Fruit fly (Drosophila melanogaster) whole organism, prepupa: ENCODE data around the gene Tpc1.

Experiments used
- CG10669 ChIP-seq: fragments of 200-800 bp; sonication (Bioruptor generic); optimal IDR thresholded peaks from 3 replicates; lab custom pipeline; 2018; ENCODE audit warnings: missing biosample characterization, mild to moderate bottlenecking, missing genetic modification characterization, moderate library complexity
- CG11294 ChIP-seq: fragments of 200-800 bp; sonication (Bioruptor generic); IDR thresholded peaks from 2 replicates; pipeline ENCODE4 v1.3.6; 2022; ENCODE audit warnings: missing biosample characterization, missing genetic modification characterization
- CG11762 ChIP-seq: fragments of 200-800 bp; sonication (Bioruptor generic); optimal IDR thresholded peaks from 3 replicates; lab custom pipeline; 2016; ENCODE audit warnings: missing biosample characterization, missing genetic modification characterization; ENCODE audit not compliant: insufficient read depth
- CG15336 ChIP-seq: fragments of 200-800 bp; sonication (Bioruptor generic); IDR thresholded peaks from 2 replicates; pipeline ENCODE4 v1.3.6; 2022; ENCODE audit warnings: missing biosample characterization, missing genetic modification characterization
- CG3032 ChIP-seq: fragments of 200-800 bp; optimal IDR thresholded peaks from 2 replicates; lab custom pipeline; 2019; ENCODE audit warnings: missing biosample characterization, mild to moderate bottlenecking, missing genetic modification characterization, moderate library complexity
- CG31627 ChIP-seq: fragments of 200-800 bp; sonication (Bioruptor generic); optimal IDR thresholded peaks from 3 replicates; lab custom pipeline; 2016; ENCODE audit warnings: missing biosample characterization, missing genetic modification characterization
- CG32006 ChIP-seq: fragments of 200-800 bp; sonication (Bioruptor generic); optimal IDR thresholded peaks from 3 replicates; lab custom pipeline; 2017; ENCODE audit warnings: missing biosample characterization, mild to moderate bottlenecking, missing genetic modification characterization
- CG34406 ChIP-seq: fragments of 200-800 bp; sonication (Bioruptor generic); optimal IDR thresholded peaks from 3 replicates; lab custom pipeline; 2016; ENCODE audit warnings: missing biosample characterization, missing genetic modification characterization
- CG3919 ChIP-seq: fragments of 200-800 bp; sonication (Bioruptor generic); optimal IDR thresholded peaks from 3 replicates; lab custom pipeline; 2016; ENCODE audit warnings: missing biosample characterization, missing genetic modification characterization
- CG4318 ChIP-seq: fragments of 200-800 bp; sonication (Bioruptor generic); optimal IDR thresholded peaks from 3 replicates; lab custom pipeline; 2017; ENCODE audit warnings: missing biosample characterization, mild to moderate bottlenecking, missing genetic modification characterization
- CG6163 ChIP-seq: fragments of 200-800 bp; sonication (Bioruptor generic); IDR thresholded peaks from 3 replicates; pipeline ENCODE4 v1.3.6; 2022; ENCODE audit warnings: missing biosample characterization, missing genetic modification characterization
- CG6276 ChIP-seq: fragments of 200-800 bp; sonication (Bioruptor generic); optimal IDR thresholded peaks from 2 replicates; lab custom pipeline; 2017; ENCODE audit warnings: missing biosample characterization, mild to moderate bottlenecking, missing genetic modification characterization
- CG6792 ChIP-seq: fragments of 200-800 bp; sonication (Bioruptor generic); optimal IDR thresholded peaks from 3 replicates; lab custom pipeline; 2016; ENCODE audit warnings: missing biosample characterization, missing genetic modification characterization
- CG6808 ChIP-seq: fragments of 200-800 bp; sonication (Bioruptor generic); optimal IDR thresholded peaks from 3 replicates; lab custom pipeline; 2017; ENCODE audit warnings: missing biosample characterization, missing genetic modification characterization, mild to moderate bottlenecking, moderate library complexity, missing genetic modification reagents
- CG6854 ChIP-seq: fragments of 200-800 bp; sonication (Bioruptor generic); optimal IDR thresholded peaks from 2 replicates; lab custom pipeline; 2017; ENCODE audit warnings: missing biosample characterization, mild to moderate bottlenecking, missing genetic modification characterization
- CG7368 ChIP-seq: fragments of 200-800 bp; sonication (Bioruptor generic); optimal IDR thresholded peaks from 3 replicates; lab custom pipeline; 2016; ENCODE audit warnings: missing biosample characterization, missing genetic modification characterization
- CG8319 ChIP-seq: fragments of 200-800 bp; sonication (Bioruptor generic); optimal IDR thresholded peaks from 3 replicates; lab custom pipeline; 2016; ENCODE audit warnings: missing biosample characterization, missing genetic modification characterization
- CG8632 ChIP-seq: fragments of 200-800 bp; sonication (Bioruptor generic); optimal IDR thresholded peaks from 3 replicates; lab custom pipeline; 2016; ENCODE audit warnings: missing biosample characterization, missing genetic modification characterization
- CG9139 ChIP-seq: fragments of 200-800 bp; sonication (Bioruptor generic); optimal IDR thresholded peaks from 3 replicates; lab custom pipeline; 2017; ENCODE audit warnings: missing biosample characterization, mild to moderate bottlenecking, missing genetic modification characterization
- Eip75B ChIP-seq: fragments of 200-800 bp; sonication (Bioruptor generic); optimal IDR thresholded peaks from 3 replicates; lab custom pipeline; 2016; ENCODE audit warnings: missing biosample characterization, missing genetic modification characterization
- Ets21C ChIP-seq: fragments of 200-800 bp; sonication (Bioruptor generic); optimal IDR thresholded peaks from 3 replicates; lab custom pipeline; 2016; ENCODE audit warnings: missing biosample characterization, missing genetic modification characterization
- Ets96B ChIP-seq: fragments of 200-800 bp; optimal IDR thresholded peaks from 2 replicates; lab custom pipeline; 2019; ENCODE audit warnings: missing biosample characterization, mild to moderate bottlenecking, missing genetic modification characterization, moderate library complexity
- Hr38 ChIP-seq: sonication (Bioruptor generic); optimal IDR thresholded peaks from 2 replicates; lab custom pipeline; 2016; ENCODE audit warnings: missing biosample characterization, missing genetic modification characterization
- Hr39 ChIP-seq: fragments of 200-800 bp; sonication (Bioruptor generic); optimal IDR thresholded peaks from 2 replicates; lab custom pipeline; 2016; ENCODE audit warnings: missing biosample characterization, missing genetic modification characterization
- Hr4 ChIP-seq: fragments of 200-800 bp; sonication (Bioruptor generic); optimal IDR thresholded peaks from 3 replicates; lab custom pipeline; 2016; ENCODE audit warnings: missing biosample characterization, missing genetic modification characterization
- Lpt ChIP-seq: fragments of 200-800 bp; sonication (Bioruptor generic); optimal IDR thresholded peaks from 3 replicates; lab custom pipeline; 2016; ENCODE audit warnings: missing biosample characterization, missing genetic modification characterization
- Met ChIP-seq: fragments of 200-800 bp; sonication (Bioruptor generic); optimal IDR thresholded peaks from 3 replicates; lab custom pipeline; 2016; ENCODE audit warnings: missing biosample characterization, missing genetic modification characterization
- OdsH ChIP-seq: fragments of 200-800 bp; sonication (Bioruptor generic); optimal IDR thresholded peaks from 3 replicates; lab custom pipeline; 2016; ENCODE audit warnings: missing biosample characterization, missing genetic modification characterization
- Smox ChIP-seq: fragments of 200-800 bp; sonication (Bioruptor generic); optimal IDR thresholded peaks from 3 replicates; lab custom pipeline; 2016; ENCODE audit warnings: missing biosample characterization, missing genetic modification characterization
- Sox102F ChIP-seq: fragments of 200-800 bp; sonication (Bioruptor generic); optimal IDR thresholded peaks from 2 replicates; lab custom pipeline; 2016; ENCODE audit warnings: missing biosample characterization, mild to moderate bottlenecking, missing genetic modification characterization
- Sox14 ChIP-seq: fragments of 200-800 bp; sonication (Bioruptor generic); optimal IDR thresholded peaks from 3 replicates; lab custom pipeline; 2016; ENCODE audit warnings: missing biosample characterization, missing genetic modification characterization
- Sox15 ChIP-seq: fragments of 200-800 bp; sonication (Bioruptor generic); optimal IDR thresholded peaks from 3 replicates; lab custom pipeline; 2016; ENCODE audit warnings: missing biosample characterization, missing genetic modification characterization
- achi ChIP-seq: fragments of 200-800 bp; sonication (Bioruptor generic); optimal IDR thresholded peaks from 3 replicates; lab custom pipeline; 2016; ENCODE audit warnings: missing biosample characterization, missing genetic modification characterization
- acj6 ChIP-seq: fragments of 200-800 bp; sonication (Bioruptor generic); optimal IDR thresholded peaks from 3 replicates; lab custom pipeline; 2016; ENCODE audit warnings: missing biosample characterization, missing genetic modification characterization
- cyc ChIP-seq: fragments of 200-800 bp; sonication (Bioruptor generic); optimal IDR thresholded peaks from 3 replicates; lab custom pipeline; 2016; ENCODE audit warnings: missing biosample characterization, missing genetic modification characterization
- dac ChIP-seq: fragments of 200-800 bp; sonication (Bioruptor generic); optimal IDR thresholded peaks from 2 replicates; lab custom pipeline; 2017; ENCODE audit warnings: missing biosample characterization, mild to moderate bottlenecking, missing genetic modification characterization
- dsx ChIP-seq: fragments of 200-800 bp; optimal IDR thresholded peaks from 3 replicates; lab custom pipeline; 2019; ENCODE audit warnings: missing biosample characterization, mild to moderate bottlenecking, missing genetic modification characterization, moderate library complexity; ENCODE audit not compliant: poor library complexity, severe bottlenecking
- eg ChIP-seq: fragments of 200-800 bp; sonication (Bioruptor generic); IDR thresholded peaks from 3 replicates; pipeline ENCODE4 v1.3.6; 2022; ENCODE audit warnings: missing biosample characterization, missing genetic modification characterization
- esn ChIP-seq: fragments of 200-800 bp; sonication (Bioruptor generic); optimal IDR thresholded peaks from 2 replicates; lab custom pipeline; 2016; ENCODE audit warnings: missing biosample characterization, mild to moderate bottlenecking, missing genetic modification characterization, moderate library complexity
- fd59A ChIP-seq: fragments of 200-800 bp; sonication (Bioruptor generic); optimal IDR thresholded peaks from 2 replicates; lab custom pipeline; 2017; ENCODE audit warnings: missing biosample characterization, mild to moderate bottlenecking, missing genetic modification characterization, missing genetic modification reagents
- fkh ChIP-seq: fragments of 200-800 bp; sonication (Bioruptor generic); optimal IDR thresholded peaks from 3 replicates; lab custom pipeline; 2017; ENCODE audit warnings: missing biosample characterization, mild to moderate bottlenecking, missing genetic modification characterization, moderate library complexity
- lz ChIP-seq: fragments of 200-800 bp; sonication (Bioruptor generic); optimal IDR thresholded peaks from 3 replicates; lab custom pipeline; 2016; ENCODE audit warnings: missing biosample characterization, missing genetic modification characterization
- net ChIP-seq: fragments of 200-800 bp; sonication (Bioruptor generic); optimal IDR thresholded peaks from 3 replicates; lab custom pipeline; 2016; ENCODE audit warnings: missing biosample characterization, missing genetic modification characterization
- pdm3 ChIP-seq: fragments of 200-800 bp; sonication (Bioruptor generic); optimal IDR thresholded peaks from 3 replicates; lab custom pipeline; 2016; ENCODE audit warnings: missing biosample characterization, missing genetic modification characterization
- salr ChIP-seq, 2 experiments: fragments of 200-800 bp; sonication (Bioruptor generic); optimal IDR thresholded peaks; 3 replicates each; lab custom pipeline; 2016 to 2018; ENCODE audit warnings: missing biosample characterization in 2 of 2, missing genetic modification characterization in 2 of 2, mild to moderate bottlenecking in 1 of 2
- spab ChIP-seq: fragments of 200-800 bp; sonication (Bioruptor generic); optimal IDR thresholded peaks from 2 replicates; lab custom pipeline; 2017; ENCODE audit warnings: missing biosample characterization, mild to moderate bottlenecking, missing genetic modification characterization, missing genetic modification reagents
- ss ChIP-seq, 2 experiments: fragments of 200-800 bp; sonication (Bioruptor generic); optimal IDR thresholded peaks; 2 replicates in 1 of 2; 3 replicates in 1 of 2; lab custom pipeline; 2017 to 2018; ENCODE audit warnings: mild to moderate bottlenecking in 2 of 2, missing biosample characterization in 2 of 2, missing genetic modification characterization in 2 of 2, moderate library complexity in 1 of 2
- svp ChIP-seq: fragments of 200-800 bp; sonication (Bioruptor generic); peaks from one replicate; lab custom pipeline; 2016; ENCODE audit warnings: missing biosample characterization, missing genetic modification characterization
- topi ChIP-seq: fragments of 200-800 bp; sonication (Bioruptor generic); optimal IDR thresholded peaks from 3 replicates; lab custom pipeline; 2016; ENCODE audit warnings: missing biosample characterization, missing genetic modification characterization
- vri ChIP-seq: fragments of 200-800 bp; sonication (Bioruptor generic); optimal IDR thresholded peaks from 3 replicates; lab custom pipeline; 2016; ENCODE audit warnings: missing biosample characterization, mild to moderate bottlenecking, missing genetic modification characterization

Tpc1 gene

DNA sequence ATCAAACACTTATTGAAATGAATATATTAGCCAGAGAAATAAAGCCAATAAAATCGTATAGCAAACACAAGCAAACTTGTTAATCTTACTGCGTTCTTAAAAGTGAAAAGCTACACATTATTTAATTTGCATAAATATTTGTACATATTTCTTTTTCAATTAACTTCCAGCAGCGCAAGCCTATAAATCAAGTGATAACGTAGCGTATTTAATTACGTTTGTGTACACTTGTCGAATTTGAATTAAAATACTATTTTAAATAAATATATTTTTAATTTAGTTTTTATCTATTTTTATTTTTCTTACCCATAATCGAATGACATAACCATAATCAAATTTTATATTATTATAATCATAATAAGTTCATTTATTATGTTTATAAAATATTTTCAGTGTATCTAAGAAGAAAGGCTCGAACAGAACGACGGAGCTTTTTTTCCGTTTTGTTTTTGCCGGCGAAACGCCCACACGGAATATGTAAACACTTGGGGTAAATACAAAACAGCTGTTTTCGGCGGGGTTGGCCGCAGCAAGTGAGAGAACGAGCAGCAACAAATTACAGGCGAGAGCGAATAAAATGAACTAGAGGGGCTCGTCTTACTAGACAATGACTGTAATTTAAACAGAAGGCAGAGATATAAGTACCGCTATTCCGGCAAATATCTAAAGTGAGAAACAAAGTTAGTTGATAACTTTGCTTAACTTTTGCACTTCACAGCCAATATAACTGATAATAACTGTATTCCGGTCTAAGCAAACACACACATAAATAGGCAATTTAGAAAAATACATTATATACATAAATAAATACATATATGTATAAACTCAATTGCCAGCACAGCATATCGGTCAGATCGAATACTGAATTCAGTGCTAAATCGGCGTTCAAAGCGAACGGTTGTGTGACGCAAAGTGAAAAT lies 6.2 kb downstream of the Tpc1 start, which contains the start of gene Sodh2:
Gene Sodh2 (plus strand): TSS at position 870 of the 920 bp plus-strand sequence.
- TF ChIP-seq CG7368 (GFP tag; lab: Kevin White, UChicago) = peak; percentile 45
- peak; percentile 88 for TF ChIP-seq eg (GFP tag; lab: Robert Waterston, UW)
- TF ChIP-seq pdm3 (GFP tag; lab: Kevin White, UChicago) = peak; percentile 53
- peak; percentile 43 for TF ChIP-seq Lpt (GFP tag; lab: Kevin White, UChicago)
- peak; percentile 5 for TF ChIP-seq Hr39 (GFP tag; lab: Kevin White, UChicago)
- TF ChIP-seq CG6808 = peak; percentile 45
- peak; percentile 65 for TF ChIP-seq CG11294 (GFP tag; lab: Robert Waterston, UW)
- TF ChIP-seq Ets21C (GFP tag; lab: Kevin White, UChicago) = peak; percentile 1
- TF ChIP-seq Hr4 (GFP tag; lab: Kevin White, UChicago) = peak; percentile 72
- TF ChIP-seq CG15336 (GFP tag; lab: Robert Waterston, UW) = peak; percentile 86
- TF ChIP-seq lz (GFP tag; lab: Kevin White, UChicago) = peak; percentile 53
- TF ChIP-seq acj6 (GFP tag; lab: Kevin White, UChicago) = peak; percentile 26
- TF ChIP-seq OdsH (GFP tag; lab: Kevin White, UChicago) = peak; percentile 65
- no peak for TF ChIP-seq CG8319 (GFP tag; lab: Kevin White, UChicago)
- TF ChIP-seq CG4318 (GFP tag; lab: Kevin White, UChicago) = no peak
- TF ChIP-seq Smox (GFP tag; lab: Kevin White, UChicago) = peak; percentile 42
- peak; percentile 28 to 66 for TF ChIP-seq ss (GFP tag; optimal IDR thresholded peaks at IDR 0.05; lab: Kevin White, UChicago)
- peak; percentile 50 for TF ChIP-seq CG10669 (GFP tag; lab: Kevin White, UChicago)
- TF ChIP-seq CG6854 = peak; percentile 78
- TF ChIP-seq achi = peak; percentile 68
- TF ChIP-seq vri (GFP tag; lab: Kevin White, UChicago) = peak; percentile 78
- TF ChIP-seq CG11762 (GFP tag; lab: Kevin White, UChicago) = peak; percentile 11
- peak; percentile 53 for TF ChIP-seq CG6792 (GFP tag; lab: Kevin White, UChicago)
- TF ChIP-seq Hr38 (GFP tag; lab: Kevin White, UChicago) = no peak
- TF ChIP-seq CG3032 (tag; lab: Kevin White, UChicago) = peak; percentile 58
- peak; percentile 77 for TF ChIP-seq esn
- no peak for TF ChIP-seq fd59A (GFP tag; lab: Kevin White, UChicago)
- TF ChIP-seq CG8632 (GFP tag; lab: Kevin White, UChicago) = peak; percentile 73
- peak; percentile 97 for TF ChIP-seq fkh (GFP tag; lab: Kevin White, UChicago)
- TF ChIP-seq cyc (GFP tag; lab: Kevin White, UChicago) = peak; percentile 16
- peak; percentile 42 for TF ChIP-seq CG9139 (GFP tag; lab: Kevin White, UChicago)
- peak; percentile 67 for TF ChIP-seq CG34406 (GFP tag; lab: Kevin White, UChicago)
- peak; percentile 22 for TF ChIP-seq Met (GFP tag; lab: Kevin White, UChicago)
- peak; percentile 56 for TF ChIP-seq CG6276
- TF ChIP-seq Sox14 = peak; percentile 50
- TF ChIP-seq spab (GFP tag; lab: Kevin White, UChicago) = peak; percentile 35
- TF ChIP-seq dac = peak; percentile 32
- peak; percentile 52 for TF ChIP-seq CG3919 (GFP tag; lab: Kevin White, UChicago)
- TF ChIP-seq CG6163 = peak; percentile 66
- peak; percentile 7 for TF ChIP-seq CG31627 (GFP tag; lab: Kevin White, UChicago)
- peak; percentile 70 for TF ChIP-seq dsx
- no peak for TF ChIP-seq Sox15
- TF ChIP-seq salr (GFP tag; optimal IDR thresholded peaks at IDR 0.05; lab: Kevin White, UChicago) = peak in 1 of 2 experiments; percentile 54
- TF ChIP-seq Sox102F (GFP tag; lab: Kevin White, UChicago) = peak; percentile 77
- TF ChIP-seq Ets96B (tag; lab: Kevin White, UChicago) = peak; percentile 58
- no peak for TF ChIP-seq Eip75B (GFP tag; lab: Kevin White, UChicago)
- TF ChIP-seq topi = peak; percentile 46
- TF ChIP-seq CG32006 = peak; percentile 63
- TF ChIP-seq svp (GFP tag; lab: Kevin White, UChicago) = peak; percentile 75
- peak; percentile 56 for TF ChIP-seq net (GFP tag; lab: Kevin White, UChicago)
